Worm (Caenorhabditis elegans) whole organism, L4 larva: Measurements from ENCODE around the gene pks-1.

ENCODE experiments used
- nhr-10 ChIP-seq: fragments of 150-350 bp; optimal IDR thresholded peaks from 2 replicates; lab custom pipeline; 2014; ENCODE audit warnings: missing biosample characterization, missing genetic modification characterization
- nhr-76 ChIP-seq: fragments of 150-350 bp; optimal IDR thresholded peaks from 2 replicates; lab custom pipeline; 2014; ENCODE audit warnings: missing biosample characterization, missing genetic modification characterization
- skn-1 ChIP-seq: fragments of 150-350 bp; optimal IDR thresholded peaks from 2 replicates; lab custom pipeline; 2014; ENCODE audit warnings: missing biosample characterization, missing genetic modification characterization
- zip-11 ChIP-seq: fragments of 200-800 bp; sonication (Bioruptor generic); IDR thresholded peaks from 2 replicates; pipeline ENCODE4 v1.3.6; 2022; ENCODE audit warnings: missing genetic modification characterization, missing compliant biosample characterization

ce11 chrX:5366613-5367012 is 47.0 kb upstream of the pks-1 start:
- TF ChIP-seq skn-1 (tag; lab: Kevin White, UChicago) (no peak), nhr-10 (tag; lab: Kevin White, UChicago) (no peak), zip-11 (GFP tag; lab: Robert Waterston, UW) (no peak), nhr-76 (tag; lab: Kevin White, UChicago) (no peak)
